Worm (Caenorhabditis elegans) whole organism, midembryonic: Measurements from ENCODE around the gene Y59E9AL.4.
A peak's percentile ranks its signal among the peaks of the same experiment; 100 is the strongest.
"Not testable (repeated sequence)": the region's sequence is repeated elsewhere in the genome, so short reads cannot be mapped to it uniquely, and the experiment has no call there.

Experiments used
- T22C8.4 ChIP-seq: fragments of 200-800 bp; sonication (Bioruptor generic); IDR thresholded peaks from 2 replicates; pipeline ENCODE4 v1.3.6; 2022; ENCODE audit warnings: missing genetic modification characterization, missing compliant biosample characterization
- cog-1 ChIP-seq: sonication (generic microtip); optimal IDR thresholded peaks from 2 replicates; lab custom pipeline; 2016; ENCODE audit warnings: missing genetic modification characterization, missing compliant biosample characterization
- flt-1 ChIP-seq: fragments of 200-800 bp; sonication (Bioruptor generic); IDR thresholded peaks from 2 replicates; pipeline ENCODE4 v1.3.6; 2022; ENCODE audit warnings: missing genetic modification characterization, missing compliant biosample characterization
- klf-2 ChIP-seq: fragments of 200-800 bp; sonication (Bioruptor generic); conservative IDR thresholded peaks from 2 replicates; pipeline ENCODE4 v1.3.6; 2022; ENCODE audit warnings: missing genetic modification reagents, missing genetic modification characterization, missing compliant biosample characterization
- med-1 ChIP-seq: sonication (generic microtip); optimal IDR thresholded peaks from 2 replicates; lab custom pipeline; 2017; ENCODE audit warnings: missing genetic modification characterization, mild to moderate bottlenecking, missing compliant biosample characterization, antibody characterized with exemption, missing genetic modification reagents; ENCODE audit not compliant: insufficient read depth
- ref-1 ChIP-seq: fragments of 200-800 bp; sonication (Bioruptor generic); conservative IDR thresholded peaks from 2 replicates; pipeline ENCODE4 v1.3.6; 2022; ENCODE audit warnings: missing genetic modification reagents, missing genetic modification characterization, missing compliant biosample characterization
- tab-1 ChIP-seq: fragments of 200-800 bp; sonication (Bioruptor generic); IDR thresholded peaks from 2 replicates; pipeline ENCODE4 v1.3.6; 2022; ENCODE audit warnings: missing genetic modification characterization, missing compliant biosample characterization
- ztf-23 ChIP-seq: fragments of 200-800 bp; sonication (Bioruptor generic); IDR thresholded peaks from 2 replicates; pipeline ENCODE4 v1.3.6; 2022; ENCODE audit warnings: missing genetic modification reagents, missing genetic modification characterization, missing compliant biosample characterization
- ztf-29 ChIP-seq: fragments of 200-800 bp; sonication (Bioruptor generic); IDR thresholded peaks from 2 replicates; pipeline ENCODE4 v1.3.6; 2022; ENCODE audit warnings: missing genetic modification reagents, missing genetic modification characterization, missing compliant biosample characterization

The Y59E9AL.4 gene

DNA sequence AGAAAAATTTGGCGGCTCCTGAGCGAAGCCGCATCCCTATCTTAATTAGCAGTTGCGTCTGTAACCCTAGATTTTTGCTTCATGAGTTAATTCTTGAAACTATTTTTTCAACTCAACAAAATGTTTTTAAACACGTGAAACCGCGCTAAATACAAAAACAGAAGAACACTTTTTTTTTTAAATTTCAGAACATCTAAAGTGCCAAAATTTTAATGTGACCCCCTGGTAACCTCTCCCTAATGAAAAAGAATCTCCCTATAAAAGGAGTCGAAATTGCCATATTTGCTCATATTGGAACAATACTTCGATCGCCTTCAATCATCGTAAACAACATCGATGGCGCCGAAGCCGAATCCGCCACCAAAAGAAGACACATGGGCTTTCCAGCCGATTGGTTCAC is 3.5 kb upstream of the Y59E9AL.4 start, which contains the start of gene nsph-4.2:
TSS of gene nsph-4.2 (plus strand) at position 301 of the 400 bp plus-strand sequence.
- not testable (repeated sequence) for TF ChIP-seq flt-1 (GFP tag; lab: Robert Waterston, UW); tab-1; T22C8.4

DNA sequence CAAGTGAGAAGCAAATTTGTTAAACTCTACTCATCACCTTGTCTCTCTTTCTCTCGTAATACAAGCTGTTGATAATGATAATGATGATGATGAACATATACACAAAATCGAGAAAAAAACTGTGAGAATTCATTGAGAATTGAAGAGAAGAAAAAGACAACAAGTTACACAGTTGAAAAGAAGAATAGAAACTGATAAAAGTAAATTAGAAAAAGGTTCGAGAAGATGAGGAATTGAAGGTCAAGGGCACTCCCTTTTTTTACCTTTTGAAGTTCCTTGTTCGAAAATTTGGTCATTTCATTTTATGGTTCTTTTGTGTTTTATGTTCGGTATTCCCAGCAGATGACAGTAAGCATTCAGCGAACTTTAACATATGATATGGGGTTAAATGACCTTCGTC is 1.4 kb upstream of the Y59E9AL.4 start:
- no peak for TF ChIP-seq tab-1

DNA sequence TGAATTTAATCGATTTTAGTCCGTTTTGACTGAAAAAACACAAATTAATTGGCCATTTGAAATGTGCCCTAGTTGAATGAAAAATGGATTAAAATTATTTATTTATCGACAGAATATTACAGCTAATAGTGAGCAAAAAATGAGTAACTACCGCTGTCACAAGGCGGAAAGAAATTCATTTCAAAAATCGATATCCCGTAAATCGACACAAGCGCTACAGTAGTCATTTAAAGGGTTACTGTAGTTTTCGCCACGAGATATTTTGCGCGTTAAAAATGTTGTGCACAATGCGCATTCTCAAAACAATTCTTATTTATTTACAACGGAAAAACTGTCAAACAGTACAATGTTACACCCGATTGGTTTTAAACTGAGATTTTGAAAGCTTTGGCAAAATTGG is 4.4 kb downstream of the Y59E9AL.4 start:
- TF ChIP-seq ref-1 (GFP tag; lab: Robert Waterston, UW), result no peak
- TF ChIP-seq T22C8.4, result no peak
- TF ChIP-seq flt-1 (GFP tag; lab: Robert Waterston, UW), result no peak
- no peak for TF ChIP-seq klf-2 (GFP tag; lab: Robert Waterston, UW)
- TF ChIP-seq cog-1 (tag; lab: Kevin White, UChicago), result no peak
- no peak for TF ChIP-seq ztf-29 (GFP tag; lab: Robert Waterston, UW)
- TF ChIP-seq med-1 (GFP tag; lab: Kevin White, UChicago), result no peak
- TF ChIP-seq tab-1, result no peak
- no peak for TF ChIP-seq ztf-23 (GFP tag; lab: Robert Waterston, UW)

DNA sequence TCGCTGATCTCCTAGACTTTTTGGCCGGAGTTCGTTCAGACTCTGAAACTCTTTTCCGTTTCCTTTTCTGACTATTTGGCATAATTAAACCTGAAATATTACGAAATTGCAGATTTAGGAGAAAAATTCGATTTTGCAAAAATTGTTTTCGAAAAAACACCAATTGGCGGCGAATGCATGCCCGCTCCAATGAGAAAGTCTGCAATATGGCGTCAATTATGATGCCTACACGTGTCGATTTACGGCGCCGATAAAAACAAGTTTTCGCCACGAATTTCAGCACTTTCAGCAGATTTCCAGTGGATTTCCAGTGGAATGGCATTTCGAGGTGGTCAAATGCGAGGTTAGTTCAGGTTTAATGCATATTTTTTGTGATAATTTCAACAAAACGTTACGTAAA is 5.6 kb downstream of the Y59E9AL.4 start, which contains the start of the genes Y59E9AL.36 and nbet-1:
TSS of gene Y59E9AL.36 (minus strand) at position 92 of the 400 bp plus-strand sequence.
TSS of gene nbet-1 (plus strand) at position 112 of the 400 bp plus-strand sequence.
- no peak for TF ChIP-seq klf-2 (GFP tag; lab: Robert Waterston, UW)
- TF ChIP-seq cog-1 (tag; lab: Kevin White, UChicago), result peak; percentile 39
- TF ChIP-seq ztf-29 (GFP tag; lab: Robert Waterston, UW), result no peak
- no peak for TF ChIP-seq med-1 (GFP tag; lab: Kevin White, UChicago)
- no peak for TF ChIP-seq ref-1 (GFP tag; lab: Robert Waterston, UW)

DNA sequence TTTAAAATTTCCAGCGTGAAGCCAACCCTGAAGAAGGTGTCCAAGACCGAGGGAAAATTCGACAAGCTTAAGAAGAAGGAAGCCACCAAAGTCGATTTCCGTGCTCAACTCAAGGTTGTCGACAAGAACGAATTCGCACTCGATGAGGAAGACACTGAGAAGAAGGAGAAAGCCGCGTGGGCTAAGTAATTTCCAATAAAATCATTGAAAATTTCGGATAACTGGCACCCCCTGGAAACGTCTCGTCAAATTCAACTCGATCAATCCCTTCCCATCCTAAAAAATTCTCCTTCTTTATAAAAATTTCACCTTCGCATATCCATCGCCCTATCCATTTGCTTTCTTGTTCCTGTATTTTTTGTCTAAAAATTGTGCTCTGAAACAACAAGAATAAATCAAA is 8.3 kb downstream of the Y59E9AL.4 start:
- no peak for TF ChIP-seq klf-2 (GFP tag; lab: Robert Waterston, UW)
- no peak for TF ChIP-seq tab-1
- no peak for TF ChIP-seq med-1 (GFP tag; lab: Kevin White, UChicago)
- no peak for TF ChIP-seq ztf-29 (GFP tag; lab: Robert Waterston, UW)
- no peak for TF ChIP-seq T22C8.4
- no peak for TF ChIP-seq ztf-23 (GFP tag; lab: Robert Waterston, UW)
- TF ChIP-seq ref-1 (GFP tag; lab: Robert Waterston, UW), result no peak

DNA sequence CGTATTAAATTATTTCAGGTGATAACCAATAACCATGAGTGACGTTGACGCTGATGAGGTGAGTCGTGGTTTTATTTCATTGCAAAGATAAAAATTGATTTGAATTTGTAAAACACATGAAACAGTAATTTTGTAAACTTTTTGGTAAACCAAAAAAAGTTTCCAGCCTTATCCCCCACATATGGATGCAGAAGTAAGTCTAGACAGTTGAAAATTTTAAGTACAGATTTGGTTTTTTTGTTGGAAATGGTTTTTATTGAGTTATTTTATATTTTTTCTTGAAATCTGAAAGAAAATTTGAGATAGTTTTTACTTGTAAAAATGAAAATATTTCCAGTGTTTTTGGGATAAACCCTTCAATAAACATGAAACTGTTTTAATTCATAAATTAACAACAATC is 10.4 kb downstream of the Y59E9AL.4 start, which contains the start of gene tni-4:
TSS of gene tni-4 (plus strand) at position 19 of the 400 bp plus-strand sequence.
- TF ChIP-seq tab-1, result no peak
- no peak for TF ChIP-seq ztf-23 (GFP tag; lab: Robert Waterston, UW)
- TF ChIP-seq ref-1 (GFP tag; lab: Robert Waterston, UW), result no peak
- no peak for TF ChIP-seq cog-1 (tag; lab: Kevin White, UChicago)
- no peak for TF ChIP-seq T22C8.4
- no peak for TF ChIP-seq med-1 (GFP tag; lab: Kevin White, UChicago)
- TF ChIP-seq klf-2 (GFP tag; lab: Robert Waterston, UW), result no peak
- no peak for TF ChIP-seq ztf-29 (GFP tag; lab: Robert Waterston, UW)

DNA sequence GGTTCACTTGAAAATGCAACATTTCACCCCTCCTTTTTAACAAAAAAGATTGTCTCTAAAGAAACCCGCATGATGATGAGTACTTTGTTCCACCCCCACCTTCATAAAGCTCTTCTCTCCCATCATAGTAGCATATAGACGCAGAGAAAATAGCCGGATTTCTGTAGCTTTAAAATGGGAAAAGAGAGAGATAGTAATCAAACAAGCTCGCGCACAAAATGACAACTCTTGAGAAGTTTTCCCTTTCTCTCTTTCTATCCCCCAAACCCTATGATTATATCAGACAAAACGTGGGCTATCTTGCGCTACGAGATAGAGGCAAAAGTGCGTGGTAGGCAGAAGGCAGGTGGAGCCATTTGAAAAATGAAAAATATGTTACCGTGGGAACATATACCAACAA is 12.4 kb downstream of the Y59E9AL.4 start:
- no peak for TF ChIP-seq ztf-23 (GFP tag; lab: Robert Waterston, UW)
- TF ChIP-seq tab-1, result no peak
- TF ChIP-seq cog-1 (tag; lab: Kevin White, UChicago), result no peak
- no peak for TF ChIP-seq med-1 (GFP tag; lab: Kevin White, UChicago)
- TF ChIP-seq ref-1 (GFP tag; lab: Robert Waterston, UW), result no peak
- no peak for TF ChIP-seq klf-2 (GFP tag; lab: Robert Waterston, UW)
- no peak for TF ChIP-seq ztf-29 (GFP tag; lab: Robert Waterston, UW)
- TF ChIP-seq T22C8.4, result no peak
- TF ChIP-seq flt-1 (GFP tag; lab: Robert Waterston, UW), result no peak

DNA sequence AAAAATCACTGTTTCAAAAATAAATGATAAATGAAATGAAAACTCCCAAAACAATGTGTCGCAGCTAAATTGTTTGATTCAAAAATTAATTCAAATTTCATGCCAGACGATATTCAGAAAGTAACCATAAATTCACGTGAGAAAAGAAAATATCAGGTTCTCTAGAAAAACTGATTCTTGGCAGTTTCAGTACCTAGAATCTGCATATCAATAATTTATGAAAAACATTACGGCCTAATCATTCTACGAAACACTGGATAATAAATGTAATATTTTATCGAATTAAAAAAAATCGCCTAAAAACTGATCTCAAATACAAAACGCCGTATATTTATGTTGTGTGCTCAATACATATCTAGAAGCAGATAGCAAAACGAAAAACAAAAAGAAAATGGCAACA is 14.2 kb downstream of the Y59E9AL.4 start:
- no peak for TF ChIP-seq cog-1 (tag; lab: Kevin White, UChicago)
- no peak for TF ChIP-seq ztf-29 (GFP tag; lab: Robert Waterston, UW)
- TF ChIP-seq ztf-23 (GFP tag; lab: Robert Waterston, UW), result no peak
- TF ChIP-seq med-1 (GFP tag; lab: Kevin White, UChicago), result no peak
- no peak for TF ChIP-seq flt-1 (GFP tag; lab: Robert Waterston, UW)
- TF ChIP-seq klf-2 (GFP tag; lab: Robert Waterston, UW), result no peak
- TF ChIP-seq T22C8.4, result no peak
- TF ChIP-seq ref-1 (GFP tag; lab: Robert Waterston, UW), result no peak
- no peak for TF ChIP-seq tab-1

DNA sequence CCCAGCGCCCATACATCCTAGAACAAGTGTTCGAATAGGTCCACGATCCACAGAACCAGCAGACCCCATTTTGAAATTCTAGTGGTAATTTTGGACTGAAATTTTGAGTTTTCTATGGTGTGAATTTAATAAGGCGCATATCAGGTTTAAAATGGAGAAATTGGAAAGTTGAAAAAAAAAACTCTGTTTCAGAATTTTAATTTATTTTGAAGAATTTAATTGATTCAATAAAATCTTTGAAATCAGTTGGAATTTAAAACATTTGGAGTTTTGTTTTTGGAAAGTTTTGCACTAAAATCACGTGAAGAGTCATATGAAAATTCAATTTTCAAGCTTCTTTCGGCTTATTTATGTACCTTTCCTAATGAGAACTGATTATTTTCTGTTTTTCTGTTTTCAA is 19.5 kb downstream of the Y59E9AL.4 start, which contains the start of gene gpa-18:
TSS of gene gpa-18 (minus strand) at position 101 of the 400 bp plus-strand sequence.
- TF ChIP-seq cog-1 (tag; lab: Kevin White, UChicago) (no peak), flt-1 (GFP tag; lab: Robert Waterston, UW) (no peak), ztf-23 (GFP tag; lab: Robert Waterston, UW) (no peak), med-1 (GFP tag; lab: Kevin White, UChicago) (no peak), ztf-29 (GFP tag; lab: Robert Waterston, UW) (no peak), klf-2 (GFP tag; lab: Robert Waterston, UW) (no peak), T22C8.4 (no peak), ref-1 (GFP tag; lab: Robert Waterston, UW) (no peak), tab-1 (no peak)

DNA sequence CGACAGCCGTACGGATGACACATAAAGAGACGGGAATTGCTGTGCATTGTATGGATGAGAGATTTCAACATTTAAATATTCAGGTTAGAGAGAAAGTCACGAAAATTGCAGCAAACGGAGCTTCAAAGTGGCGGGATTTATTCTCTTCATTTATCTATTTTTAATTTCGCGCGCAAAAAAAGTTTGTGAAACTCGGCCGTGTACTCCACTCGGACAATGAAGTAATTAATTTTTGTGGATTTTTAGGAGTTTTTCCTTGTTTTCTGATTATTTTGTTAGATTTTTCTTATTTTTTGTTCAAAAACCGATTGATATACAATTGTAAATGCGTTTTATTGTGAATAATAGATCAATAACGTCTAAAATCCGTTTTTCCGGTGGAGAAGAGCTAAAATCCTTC is 26.9 kb downstream of the Y59E9AL.4 start:
- no peak for TF ChIP-seq tab-1
- no peak for TF ChIP-seq klf-2 (GFP tag; lab: Robert Waterston, UW)
- no peak for TF ChIP-seq flt-1 (GFP tag; lab: Robert Waterston, UW)
- no peak for TF ChIP-seq ztf-23 (GFP tag; lab: Robert Waterston, UW)
- no peak for TF ChIP-seq cog-1 (tag; lab: Kevin White, UChicago)
- TF ChIP-seq T22C8.4, result no peak
- no peak for TF ChIP-seq med-1 (GFP tag; lab: Kevin White, UChicago)
- no peak for TF ChIP-seq ref-1 (GFP tag; lab: Robert Waterston, UW)
- TF ChIP-seq ztf-29 (GFP tag; lab: Robert Waterston, UW), result no peak
